Fruit fly (Drosophila melanogaster): Measurements from ENCODE around the gene FMRFaR.

Gene FMRFaR

DNA sequence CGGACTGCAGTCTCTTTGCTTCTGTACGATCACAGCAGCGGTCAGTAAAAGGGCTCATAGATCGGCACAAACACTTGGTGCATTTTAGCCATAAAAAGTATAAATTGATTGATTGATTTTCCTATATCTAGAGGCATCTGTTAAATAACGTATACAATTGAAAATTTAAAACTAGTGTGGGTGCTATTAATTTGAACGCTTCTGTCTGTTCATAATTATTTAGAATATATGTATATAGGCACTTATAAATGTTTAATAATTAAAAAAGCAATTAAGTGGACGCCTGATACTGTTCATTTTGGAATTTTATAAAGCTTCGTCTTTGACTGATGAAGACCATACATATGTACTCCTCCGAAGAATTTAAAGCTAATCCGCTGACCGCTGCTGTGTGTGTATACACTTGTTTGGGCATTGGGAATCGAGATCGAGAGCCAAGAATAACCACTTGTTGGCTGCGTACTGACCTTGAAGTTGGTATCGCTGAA, 43.8 kb downstream of the FMRFaR start (continued):
- TF ChIP-seq C15 (GFP tag; IDR thresholded peaks at IDR 0.05) (no peak), bsh (GFP tag; optimal IDR thresholded peaks at IDR 0.05) (peak; percentile 47 to 81), HLH4C (GFP tag; IDR thresholded peaks at IDR 0.05; ENCODE audit: partially characterized antibody) (no peak), HLH54F (GFP tag; optimal IDR thresholded peaks at IDR 0.05) (no peak), hb (GFP tag; IDR thresholded peaks at IDR 0.05; ENCODE audit: partially characterized antibody) (no peak), sr (GFP tag; IDR thresholded peaks at IDR 0.05) (no peak), CG17385 (GFP tag; optimal IDR thresholded peaks at IDR 0.05) (peak; percentile 44), CG11093 (GFP tag; IDR thresholded peaks at IDR 0.05) (no peak), Bteb2 (GFP tag; optimal IDR thresholded peaks at IDR 0.05) (no peak), CG12391 (tag; optimal IDR thresholded peaks at IDR 0.05) (peak; percentile 47), CG13123 (GFP tag; optimal IDR thresholded peaks at IDR 0.05) (peak; percentile 25), CG13287 (GFP tag; IDR thresholded peaks at IDR 0.05; ENCODE audit: partially characterized antibody) (no peak), btn (GFP tag; optimal IDR thresholded peaks at IDR 0.05) (no peak), CG17359 (tag; optimal IDR thresholded peaks at IDR 0.05) (peak; percentile 57), CG3281 (GFP tag; optimal IDR thresholded peaks at IDR 0.05) (peak; percentile 57), CG17829 (tag; optimal IDR thresholded peaks at IDR 0.05) (peak; percentile 21), CG6654 (GFP tag; optimal IDR thresholded peaks at IDR 0.05) (no peak), lab (GFP tag; optimal IDR thresholded peaks at IDR 0.05) (peak; percentile 41), Bdp1 (GFP tag; optimal IDR thresholded peaks at IDR 0.05) (no peak), row (GFP tag; IDR thresholded peaks at IDR 0.05) (peak; percentile 51; the same call in 2 of the 3 replicates), CG15073 (GFP tag; optimal IDR thresholded peaks at IDR 0.05) (no peak), CG2129 (GFP tag; IDR thresholded peaks at IDR 0.05; ENCODE audit: partially characterized antibody) (no peak), CG6689 (GFP tag; IDR thresholded peaks at IDR 0.05) (peak; percentile 43; the same call in 1 of the 2 replicates), CG7963 (GFP tag; IDR thresholded peaks at IDR 0.05; ENCODE audit: partially characterized antibody) (no peak), nau (GFP tag; optimal IDR thresholded peaks at IDR 0.05) (peak; percentile 12), CG3838 (GFP tag; optimal IDR thresholded peaks at IDR 0.05) (no peak), wdn (GFP tag; IDR thresholded peaks at IDR 0.05) (no peak), CG7556 (GFP tag; optimal IDR thresholded peaks at IDR 0.05) (peak; percentile 16), Sry-δ (GFP tag; optimal IDR thresholded peaks at IDR 0.05) (no peak), kah (GFP tag; optimal IDR thresholded peaks at IDR 0.05) (peak; percentile 71), HmgD (GFP tag; optimal IDR thresholded peaks at IDR 0.05) (no peak), lov (optimal IDR thresholded peaks at IDR 0.05) (no peak), lov (GFP tag; IDR thresholded peaks at IDR 0.05) (no peak), Vsx1 (GFP tag; optimal IDR thresholded peaks at IDR 0.05) (no peak), jumu (GFP tag; optimal IDR thresholded peaks at IDR 0.05) (no peak), Nf-YC (tag; optimal IDR thresholded peaks at IDR 0.05) (peak; percentile 13), NfI (GFP tag; optimal IDR thresholded peaks at IDR 0.05) (peak; percentile 13), zen (tag; optimal IDR thresholded peaks at IDR 0.05) (no peak), dati (GFP tag; IDR thresholded peaks at IDR 0.05) (no peak), Asciz (GFP tag; optimal IDR thresholded peaks at IDR 0.05) (peak; percentile 50), CG15269 (tag; optimal IDR thresholded peaks at IDR 0.05) (peak; percentile 57), CG14965 (GFP tag; optimal IDR thresholded peaks at IDR 0.05; ENCODE audit: borderline replicate concordance) (no peak), CkIIα-i1 (GFP tag; IDR thresholded peaks at IDR 0.05) (no peak), Lim3 (GFP tag; IDR thresholded peaks at IDR 0.05) (no peak), inv (GFP tag; IDR thresholded peaks at IDR 0.05; ENCODE audit: partially characterized antibody) (no peak), CG10274 (GFP tag; optimal IDR thresholded peaks at IDR 0.05) (no peak), Dp (GFP tag; optimal IDR thresholded peaks at IDR 0.05) (no peak), CG18262 (tag; optimal IDR thresholded peaks at IDR 0.05) (peak; percentile 58), Ets97D (GFP tag; optimal IDR thresholded peaks at IDR 0.05) (no peak), CG8944 (GFP tag; optimal IDR thresholded peaks at IDR 0.05) (no peak)
